Fruit fly (Drosophila melanogaster): ENCODE results near the gene CG13310.

The CG13310 gene

DNA sequence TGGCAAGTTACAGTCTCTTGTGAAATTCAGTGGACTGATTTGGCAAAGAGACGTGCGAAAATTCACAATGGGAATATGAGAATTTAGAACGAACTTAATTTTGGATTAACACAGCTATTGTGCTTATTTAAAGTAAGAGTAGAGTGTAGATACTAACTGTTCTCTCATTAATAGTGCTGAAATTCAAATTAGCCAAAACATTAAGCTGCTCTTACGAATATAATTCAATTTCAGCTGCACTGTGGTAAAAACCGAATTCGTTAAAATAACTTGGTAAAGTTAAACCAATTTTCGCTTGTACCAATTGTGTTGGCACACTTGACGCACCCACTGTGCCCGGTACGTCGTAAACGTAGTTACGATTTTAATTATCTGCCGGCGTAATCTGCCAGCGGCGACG lies 32.5 kb downstream of the CG13310 start:
- TF ChIP-seq Lpt (GFP tag; optimal IDR thresholded peaks at IDR 0.05), result no peak
- no peak for TF ChIP-seq CG8359 (GFP tag; optimal IDR thresholded peaks at IDR 0.05; ENCODE audit: borderline replicate concordance)
- no peak for TF ChIP-seq CG4707 (GFP tag; optimal IDR thresholded peaks at IDR 0.05)
- no peak for TF ChIP-seq Xrp1 (GFP tag; IDR thresholded peaks at IDR 0.05)
- TF ChIP-seq CoRest (tag; optimal IDR thresholded peaks at IDR 0.05), result peak; percentile 67
- no peak for TF ChIP-seq CG8290 (GFP tag; optimal IDR thresholded peaks at IDR 0.05)
- peak in 1 of 2 experiments; percentile 65 for TF ChIP-seq CG8290 (tag; optimal IDR thresholded peaks at IDR 0.05)
- no peak for TF ChIP-seq seq (GFP tag; IDR thresholded peaks at IDR 0.05)
- TF ChIP-seq prd (optimal IDR thresholded peaks at IDR 0.05), result no peak
- TF ChIP-seq prd (GFP tag; IDR thresholded peaks at IDR 0.05), result peak; percentile 58; the same call in 2 of the 3 replicates
- TF ChIP-seq CG8765 (GFP tag; IDR thresholded peaks at IDR 0.05), result no peak
- TF ChIP-seq gt (GFP tag; IDR thresholded peaks at IDR 0.05), result no peak
- no peak for TF ChIP-seq cg (GFP tag; optimal IDR thresholded peaks at IDR 0.05)
- peak in 1 of 2 experiments; percentile 44 for TF ChIP-seq Hr51 (GFP tag; optimal IDR thresholded peaks at IDR 0.05)
- no peak for TF ChIP-seq NFAT (GFP tag; IDR thresholded peaks at IDR 0.05)
- peak; percentile 70 for TF ChIP-seq CG9437 (GFP tag; optimal IDR thresholded peaks at IDR 0.05)
- no peak for TF ChIP-seq fru (optimal IDR thresholded peaks at IDR 0.05)
- TF ChIP-seq jigr1 (GFP tag; IDR thresholded peaks at IDR 0.05), result 0 out of 3 replicates have a peak, but pooled peaks have one; percentile 39
- TF ChIP-seq unpg (GFP tag; optimal IDR thresholded peaks at IDR 0.05), result peak; percentile 28
- no peak for TF ChIP-seq CG2202 (tag; optimal IDR thresholded peaks at IDR 0.05)
- TF ChIP-seq CG1529 (GFP tag; optimal IDR thresholded peaks at IDR 0.05), result no peak
- peak; percentile 18 for TF ChIP-seq CG18262 (tag; optimal IDR thresholded peaks at IDR 0.05)
- TF ChIP-seq eyg (GFP tag; optimal IDR thresholded peaks at IDR 0.05), result no peak
- TF ChIP-seq CG4617 (GFP tag; optimal IDR thresholded peaks at IDR 0.05; ENCODE audit: borderline replicate concordance), result no peak
- no peak; the same call in 1 of the 2 replicates for TF ChIP-seq danr (GFP tag; IDR thresholded peaks at IDR 0.05)
- TF ChIP-seq nerfin-1 (tag; optimal IDR thresholded peaks at IDR 0.05), result no peak
- TF ChIP-seq E2f2 (GFP tag; IDR thresholded peaks at IDR 0.05), result no peak
- TF ChIP-seq pita (GFP tag; optimal IDR thresholded peaks at IDR 0.05), result no peak
- no peak for TF ChIP-seq CG6654 (GFP tag; optimal IDR thresholded peaks at IDR 0.05)
- no peak for TF ChIP-seq NK7.1 (GFP tag; optimal IDR thresholded peaks at IDR 0.05)
- peak; percentile 59 for TF ChIP-seq CG3847 (GFP tag; IDR thresholded peaks at IDR 0.05)
- TF ChIP-seq D (optimal IDR thresholded peaks at IDR 0.05), result no peak
- no peak for TF ChIP-seq D (GFP tag; optimal IDR thresholded peaks at IDR 0.05)
- TF ChIP-seq HmgZ (tag; optimal IDR thresholded peaks at IDR 0.05), result peak; percentile 56
- TF ChIP-seq luna (GFP tag; optimal IDR thresholded peaks at IDR 0.05), result no peak
- TF ChIP-seq sens-2 (GFP tag; IDR thresholded peaks at IDR 0.05), result no peak
- peak; percentile 70 for TF ChIP-seq lmd (GFP tag; IDR thresholded peaks at IDR 0.05)
- peak; percentile 4 for TF ChIP-seq vfl (GFP tag; optimal IDR thresholded peaks at IDR 0.05)
- no peak for TF ChIP-seq abd-A (tag; optimal IDR thresholded peaks at IDR 0.05)
- no peak for TF ChIP-seq CG10543 (GFP tag; optimal IDR thresholded peaks at IDR 0.05)
- TF ChIP-seq hbn (GFP tag; IDR thresholded peaks at IDR 0.05; ENCODE audit: partially characterized antibody), result no peak
- TF ChIP-seq Dll (GFP tag; IDR thresholded peaks at IDR 0.05; ENCODE audit: partially characterized antibody), result no peak
- no peak for TF ChIP-seq Ssrp (tag; optimal IDR thresholded peaks at IDR 0.05)
- peak; percentile 18 for TF ChIP-seq trh (GFP tag; optimal IDR thresholded peaks at IDR 0.05)
- TF ChIP-seq tgo (GFP tag; IDR thresholded peaks at IDR 0.05), result peak; percentile 24; the same call in 2 of the 3 replicates
- TF ChIP-seq CG14860 (GFP tag; IDR thresholded peaks at IDR 0.05; ENCODE audit: partially characterized antibody), result no peak
- TF ChIP-seq emc (GFP tag; optimal IDR thresholded peaks at IDR 0.05), result peak; percentile 31
- TF ChIP-seq pzg (GFP tag; optimal IDR thresholded peaks at IDR 0.05), result no peak
- TF ChIP-seq CG8478 (optimal IDR thresholded peaks at IDR 0.05), result no peak
- no peak for TF ChIP-seq tna (GFP tag; IDR thresholded peaks at IDR 0.05; ENCODE audit: partially characterized antibody)
- TF ChIP-seq CG1602 (GFP tag; optimal IDR thresholded peaks at IDR 0.05), result no peak
- peak; percentile 41; the same call in 1 of the 2 replicates for TF ChIP-seq H2.0 (GFP tag; IDR thresholded peaks at IDR 0.05)
- TF ChIP-seq oc (tag; optimal IDR thresholded peaks at IDR 0.05), result no peak

Data from whole organism, embryonic.